Fruit fly (Drosophila melanogaster): ENCODE results near the gene pb.

DNA sequence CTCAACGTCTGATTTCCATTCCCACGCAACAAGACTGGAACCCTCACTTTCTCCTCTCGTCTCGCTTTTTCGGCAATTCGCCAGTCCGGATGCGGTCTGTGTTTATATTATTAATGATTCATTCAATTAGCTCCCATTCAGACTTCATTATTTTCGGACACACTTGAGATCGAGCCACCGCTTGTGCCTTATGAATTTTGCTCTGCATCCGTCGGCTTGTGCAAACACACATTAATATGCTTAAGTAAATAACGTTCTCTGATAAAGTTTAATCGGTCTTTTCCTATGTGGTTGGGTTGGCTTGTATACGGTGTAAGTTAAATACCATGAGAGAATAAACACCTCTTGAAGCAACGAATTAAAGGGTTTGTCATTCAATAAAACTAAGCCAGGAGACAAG is 23.0 kb upstream of the pb start:
- no peak for TF ChIP-seq CG17612 (GFP tag; IDR thresholded peaks at IDR 0.05)
- TF ChIP-seq HLH3B (GFP tag; IDR thresholded peaks at IDR 0.05): no peak
- TF ChIP-seq schlank (tag; optimal IDR thresholded peaks at IDR 0.05): no peak
- no peak for TF ChIP-seq Abd-B (GFP tag; optimal IDR thresholded peaks at IDR 0.05)
- peak; percentile 27 for TF ChIP-seq CG9727 (GFP tag; optimal IDR thresholded peaks at IDR 0.05)
- no peak for TF ChIP-seq CG31365 (tag; optimal IDR thresholded peaks at IDR 0.05)
- no peak for TF ChIP-seq Bteb2 (GFP tag; optimal IDR thresholded peaks at IDR 0.05)

Data from whole organism, embryonic.